Fruit fly (Drosophila melanogaster): Measurements from ENCODE around the gene CG13390.

DNA sequence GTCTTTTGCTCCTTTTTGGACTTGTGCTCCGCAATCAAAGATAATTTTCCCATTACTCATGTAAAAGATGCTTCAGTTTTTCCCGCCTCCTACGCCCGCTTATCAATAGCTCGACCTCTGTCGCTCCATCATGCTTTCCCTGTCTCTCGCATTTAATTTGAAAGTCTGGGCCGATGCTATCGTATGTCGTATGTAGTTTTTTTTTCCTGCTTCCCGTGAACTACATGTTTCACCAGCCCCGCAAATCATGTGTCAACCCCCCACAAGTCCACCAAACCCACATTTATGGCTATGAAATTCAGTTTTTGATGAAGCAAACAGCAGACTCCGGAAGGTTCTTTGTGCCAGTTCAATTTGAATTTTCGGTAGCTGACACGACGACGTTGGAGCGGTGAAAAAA is 34.2 kb downstream of the CG13390 start, which contains the start of gene CG14273:
- TF ChIP-seq Clk (GFP tag; optimal IDR thresholded peaks at IDR 0.05) (no peak), CG7101 (tag; optimal IDR thresholded peaks at IDR 0.05) (no peak), CG12768 (GFP tag; optimal IDR thresholded peaks at IDR 0.05) (no peak), cic (GFP tag; optimal IDR thresholded peaks at IDR 0.05) (no peak), kay (GFP tag; ENCODE audit: borderline replicate concordance) (no peak), Crg-1 (GFP tag; optimal IDR thresholded peaks at IDR 0.05) (no peak), CG11617 (GFP tag; optimal IDR thresholded peaks at IDR 0.05) (no peak), toe (GFP tag; optimal IDR thresholded peaks at IDR 0.05) (no peak), CG5204 (GFP tag; optimal IDR thresholded peaks at IDR 0.05) (no peak), tj (GFP tag; optimal IDR thresholded peaks at IDR 0.05) (no peak), bab1 (GFP tag; optimal IDR thresholded peaks at IDR 0.05) (no peak), CG33017 (tag; optimal IDR thresholded peaks at IDR 0.05) (no peak), Hr96 (GFP tag; optimal IDR thresholded peaks at IDR 0.05) (no peak), cnc (optimal IDR thresholded peaks at IDR 0.05) (no peak)

All from whole organism, adult.